Fruit fly (Drosophila melanogaster) whole organism, embryonic: ENCODE measurements around the gene Utx.

Source experiments
- Adf1 ChIP-seq: fragments of 200-800 bp; sonication (Bioruptor generic); IDR thresholded peaks from 2 replicates; pipeline ENCODE4 v1.3.6; 2022; ENCODE audit warnings: missing biosample characterization, missing genetic modification characterization
- Bteb2 ChIP-seq: fragments of 200-800 bp; sonication (Bioruptor generic); optimal IDR thresholded peaks from 2 replicates; lab custom pipeline; 2016; ENCODE audit warnings: missing biosample characterization, missing genetic modification characterization
- CG10267 ChIP-seq: fragments of 200-800 bp; sonication (Bioruptor generic); optimal IDR thresholded peaks from 2 replicates; lab custom pipeline; 2018; ENCODE audit warnings: missing biosample characterization, mild to moderate bottlenecking, missing genetic modification characterization, moderate library complexity
- CG10321 ChIP-seq: fragments of 200-800 bp; sonication (Bioruptor generic); IDR thresholded peaks from 2 replicates; pipeline ENCODE4 v1.3.6; 2022; ENCODE audit warnings: missing biosample characterization, missing genetic modification characterization
- CG10462 ChIP-seq: fragments of 200-800 bp; sonication (Bioruptor generic); optimal IDR thresholded peaks from 2 replicates; lab custom pipeline; 2016; ENCODE audit warnings: missing biosample characterization, missing genetic modification characterization
- CG13624 ChIP-seq: fragments of 200-800 bp; sonication (Bioruptor generic); optimal IDR thresholded peaks from 2 replicates; lab custom pipeline; 2016; ENCODE audit warnings: missing biosample characterization, missing genetic modification characterization
- CG15269 ChIP-seq: fragments of 200-800 bp; sonication (Bioruptor generic); optimal IDR thresholded peaks from 2 replicates; lab custom pipeline; 2018; ENCODE audit warnings: missing biosample characterization, mild to moderate bottlenecking, missing genetic modification characterization, moderate library complexity
- CG16779 ChIP-seq: fragments of 200-800 bp; sonication (Bioruptor generic); IDR thresholded peaks from 2 replicates; pipeline ENCODE4 v1.3.6; 2022; ENCODE audit warnings: missing biosample characterization, missing genetic modification characterization
- CG16813 ChIP-seq: fragments of 200-800 bp; sonication (Bioruptor generic); IDR thresholded peaks from 3 replicates; pipeline ENCODE4 v1.3.6; 2022; ENCODE audit warnings: missing biosample characterization, missing genetic modification characterization; ENCODE audit not compliant: partially characterized antibody
- CG2889 ChIP-seq: fragments of 200-800 bp; sonication (Bioruptor generic); IDR thresholded peaks from 3 replicates; pipeline ENCODE4 v1.3.6; 2022; ENCODE audit warnings: missing biosample characterization, missing genetic modification characterization
- CG30020 ChIP-seq: fragments of 200-800 bp; optimal IDR thresholded peaks from 2 replicates; lab custom pipeline; 2019; ENCODE audit warnings: missing biosample characterization, mild to moderate bottlenecking, missing genetic modification characterization, moderate library complexity
- CG30403 ChIP-seq: fragments of 200-800 bp; sonication (Bioruptor generic); optimal IDR thresholded peaks from 3 replicates; lab custom pipeline; 2016; ENCODE audit warnings: missing biosample characterization, missing genetic modification characterization
- CG3407 ChIP-seq: fragments of 200-800 bp; sonication (Bioruptor generic); optimal IDR thresholded peaks from 2 replicates; lab custom pipeline; 2018; ENCODE audit warnings: missing biosample characterization, mild to moderate bottlenecking, missing genetic modification characterization
- CG4328 ChIP-seq: fragments of 200-800 bp; sonication (Bioruptor generic); optimal IDR thresholded peaks from 3 replicates; lab custom pipeline; 2017; ENCODE audit warnings: missing biosample characterization, missing genetic modification reagents, missing genetic modification characterization
- CG6765 ChIP-seq: fragments of 200-800 bp; sonication (Bioruptor generic); optimal IDR thresholded peaks from 3 replicates; lab custom pipeline; 2017; ENCODE audit warnings: missing biosample characterization, mild to moderate bottlenecking, missing genetic modification characterization
- CG7357 ChIP-seq: fragments of 200-800 bp; sonication (Bioruptor generic); IDR thresholded peaks from 3 replicates; pipeline ENCODE4 v1.3.6; 2022; ENCODE audit warnings: missing biosample characterization, missing genetic modification characterization
- CG8924 ChIP-seq: fragments of 200-800 bp; optimal IDR thresholded peaks from 3 replicates; lab custom pipeline; 2019; ENCODE audit warnings: missing biosample characterization, mild to moderate bottlenecking, missing genetic modification characterization, moderate library complexity
- CG9817 ChIP-seq: fragments of 200-800 bp; sonication (Bioruptor generic); optimal IDR thresholded peaks from 2 replicates; lab custom pipeline; 2018; ENCODE audit warnings: missing biosample characterization, mild to moderate bottlenecking, missing genetic modification characterization, moderate library complexity
- CG9876 ChIP-seq: fragments of 200-800 bp; sonication (Bioruptor generic); optimal IDR thresholded peaks from 2 replicates; lab custom pipeline; 2016; ENCODE audit warnings: missing biosample characterization, missing genetic modification characterization
- CTCF ChIP-seq: fragments of 200-800 bp; sonication (Bioruptor generic); optimal IDR thresholded peaks from 2 replicates; lab custom pipeline; 2017; ENCODE audit warnings: missing biosample characterization, mild to moderate bottlenecking, missing genetic modification characterization, moderate library complexity
- Camta ChIP-seq: fragments of 200-800 bp; sonication (Bioruptor generic); optimal IDR thresholded peaks from 2 replicates; lab custom pipeline; 2016; ENCODE audit warnings: missing biosample characterization, missing genetic modification characterization
- Eip74EF ChIP-seq, 2 experiments: fragments of 200-800 bp in 1 of 2; fragments of >200 bp in 1 of 2; sonication (Bioruptor generic) in 1 of 2; optimal IDR thresholded peaks; 2 replicates each; lab custom pipeline; 2017 to 2019; ENCODE audit warnings: missing biosample characterization in 2 of 2, missing genetic modification characterization in 2 of 2, mild to moderate bottlenecking in 1 of 2, moderate library complexity in 1 of 2
- Kr ChIP-seq: fragments of 200-800 bp; sonication (Bioruptor generic); optimal IDR thresholded peaks from 2 replicates; lab custom pipeline; 2017; ENCODE audit warnings: missing biosample characterization, mild to moderate bottlenecking, missing genetic modification characterization
- Lpt ChIP-seq: fragments of >200 bp; optimal IDR thresholded peaks from 2 replicates; lab custom pipeline; 2018; ENCODE audit warnings: missing biosample characterization, missing genetic modification characterization
- MBD-R2 ChIP-seq: fragments of 200-800 bp; sonication (Bioruptor generic); IDR thresholded peaks from 2 replicates; pipeline ENCODE4 v1.3.6; 2022; ENCODE audit warnings: missing biosample characterization, missing genetic modification characterization
- Meics ChIP-seq: fragments of 200-800 bp; sonication (Bioruptor generic); optimal IDR thresholded peaks from 2 replicates; lab custom pipeline; 2017; ENCODE audit warnings: missing biosample characterization, mild to moderate bottlenecking, missing genetic modification characterization
- NC2α ChIP-seq: fragments of 200-800 bp; sonication (Bioruptor generic); optimal IDR thresholded peaks from 2 replicates; lab custom pipeline; 2016; ENCODE audit warnings: missing biosample characterization, missing genetic modification characterization
- NFAT ChIP-seq: fragments of 200-800 bp; sonication (Bioruptor generic); IDR thresholded peaks from 2 replicates; pipeline ENCODE4 v1.3.6; 2022; ENCODE audit warnings: missing biosample characterization, missing genetic modification characterization
- Neu2 ChIP-seq: fragments of 200-800 bp; sonication (Bioruptor generic); optimal IDR thresholded peaks from 3 replicates; lab custom pipeline; 2016; ENCODE audit warnings: missing biosample characterization, missing genetic modification characterization, borderline replicate concordance
- Nf-YC ChIP-seq: fragments of 200-800 bp; optimal IDR thresholded peaks from 3 replicates; lab custom pipeline; 2019; ENCODE audit warnings: missing biosample characterization, mild to moderate bottlenecking, missing genetic modification characterization, moderate library complexity
- Oli ChIP-seq: fragments of 200-800 bp; sonication (Bioruptor generic); optimal IDR thresholded peaks from 2 replicates; lab custom pipeline; 2018; ENCODE audit warnings: missing biosample characterization, mild to moderate bottlenecking, missing genetic modification characterization, moderate library complexity
- bigmax ChIP-seq: fragments of 200-800 bp; sonication (Bioruptor generic); optimal IDR thresholded peaks from 2 replicates; lab custom pipeline; 2018; ENCODE audit warnings: missing biosample characterization, mild to moderate bottlenecking, missing genetic modification characterization
- cg ChIP-seq: fragments of 200-800 bp; sonication (Bioruptor generic); optimal IDR thresholded peaks from 3 replicates; lab custom pipeline; 2019; ENCODE audit warnings: missing biosample characterization, mild to moderate bottlenecking, missing genetic modification characterization, moderate library complexity
- chinmo ChIP-seq: fragments of 200-800 bp; sonication (Bioruptor generic); IDR thresholded peaks from 4 replicates; pipeline ENCODE4 v1.3.6; 2022; ENCODE audit warnings: missing biosample characterization, missing genetic modification characterization; ENCODE audit not compliant: partially characterized antibody
- crc ChIP-seq: fragments of 200-800 bp; sonication (Bioruptor generic); optimal IDR thresholded peaks from 2 replicates; lab custom pipeline; 2016; ENCODE audit warnings: missing biosample characterization, missing genetic modification characterization
- cwo ChIP-seq: fragments of 200-800 bp; sonication (Bioruptor generic); optimal IDR thresholded peaks from 3 replicates; lab custom pipeline; 2017; ENCODE audit warnings: missing biosample characterization, missing genetic modification characterization, mild to moderate bottlenecking, moderate library complexity, missing genetic modification reagents
- gsb ChIP-seq: fragments of 200-800 bp; sonication (Bioruptor generic); IDR thresholded peaks from 2 replicates; pipeline ENCODE4 v1.3.6; 2022; ENCODE audit warnings: missing biosample characterization, missing genetic modification characterization
- gt ChIP-seq: fragments of 200-800 bp; sonication (Bioruptor generic); IDR thresholded peaks from 2 replicates; pipeline ENCODE4 v1.3.6; 2022; ENCODE audit warnings: missing biosample characterization, missing genetic modification characterization
- h ChIP-seq: fragments of >200 bp; optimal IDR thresholded peaks from 2 replicates; lab custom pipeline; 2017
- insv ChIP-seq, 2 experiments: fragments of 200-800 bp; sonication (Bioruptor generic); optimal IDR thresholded peaks; 3 replicates each; lab custom pipeline; 2016 to 2018; ENCODE audit warnings: missing biosample characterization in 2 of 2, missing genetic modification characterization in 2 of 2
- maf-S ChIP-seq: fragments of 200-800 bp; sonication (Bioruptor generic); optimal IDR thresholded peaks from 2 replicates; lab custom pipeline; 2016; ENCODE audit warnings: missing biosample characterization, missing genetic modification characterization
- nerfin-1 ChIP-seq: fragments of 200-800 bp; sonication (Bioruptor generic); optimal IDR thresholded peaks from 3 replicates; lab custom pipeline; 2019; ENCODE audit warnings: missing biosample characterization, mild to moderate bottlenecking, missing genetic modification characterization, moderate library complexity
- prd ChIP-seq, 3 experiments: fragments of >200 bp in 2 of 3; fragments of 200-800 bp in 1 of 3; sonication (Bioruptor generic) in 1 of 3; optimal IDR thresholded peaks in 2 of 3; IDR thresholded peaks in 1 of 3; 2 replicates in 2 of 3; 3 replicates in 1 of 3; pipeline versions ENCODE4 v1.3.6 to Lab custom; 2017 to 2022; ENCODE audit warnings: missing biosample characterization in 1 of 3, missing genetic modification characterization in 1 of 3
- pros ChIP-seq: fragments of 200-800 bp; sonication (Bioruptor generic); optimal IDR thresholded peaks from 3 replicates; lab custom pipeline; 2019; ENCODE audit warnings: missing biosample characterization, mild to moderate bottlenecking, missing genetic modification characterization, moderate library complexity
- pzg ChIP-seq: fragments of 200-800 bp; sonication (Bioruptor generic); optimal IDR thresholded peaks from 3 replicates; lab custom pipeline; 2018; ENCODE audit warnings: missing biosample characterization, mild to moderate bottlenecking, missing genetic modification characterization, moderate library complexity
- sna ChIP-seq: fragments of 200-800 bp; sonication (Bioruptor generic); IDR thresholded peaks from 2 replicates; pipeline ENCODE4 v1.3.6; 2022; ENCODE audit warnings: missing biosample characterization, missing genetic modification characterization; ENCODE audit not compliant: partially characterized antibody
- sqz ChIP-seq: fragments of 200-800 bp; sonication (Bioruptor generic); optimal IDR thresholded peaks from 3 replicates; lab custom pipeline; 2018; ENCODE audit warnings: missing biosample characterization, mild to moderate bottlenecking, missing genetic modification characterization
- tna ChIP-seq: fragments of 200-800 bp; sonication (Bioruptor generic); IDR thresholded peaks from 2 replicates; pipeline ENCODE4 v1.3.6; 2022; ENCODE audit warnings: missing biosample characterization, missing genetic modification characterization; ENCODE audit not compliant: partially characterized antibody
- toy ChIP-seq: fragments of 200-800 bp; sonication (Bioruptor generic); IDR thresholded peaks from 2 replicates; pipeline ENCODE4 v1.3.6; 2022; ENCODE audit warnings: missing biosample characterization, missing genetic modification characterization
- ttk ChIP-seq: fragments of 200-800 bp; sonication (Bioruptor generic); IDR thresholded peaks from 2 replicates; pipeline ENCODE4 v2.1.2; 2022; ENCODE audit warnings: missing biosample characterization, missing genetic modification characterization
- wor ChIP-seq: fragments of 200-800 bp; sonication (Bioruptor generic); IDR thresholded peaks from 2 replicates; pipeline ENCODE4 v1.3.6; 2022; ENCODE audit warnings: missing biosample characterization, missing genetic modification characterization
- zen ChIP-seq: fragments of 200-800 bp; sonication (Bioruptor generic); optimal IDR thresholded peaks from 3 replicates; lab custom pipeline; 2018; ENCODE audit warnings: missing biosample characterization, mild to moderate bottlenecking, missing genetic modification characterization, moderate library complexity

Gene Utx

dm6 chr2L:10277362-10277761 lies 1.2 kb downstream of the Utx start (continued):
- TF ChIP-seq CG15269 (tag; lab: Kevin White, UChicago) (no peak), CG10462 (GFP tag; lab: Kevin White, UChicago) (no peak), CG30020 (tag; lab: Kevin White, UChicago) (peak; percentile 96), prd (optimal IDR thresholded peaks at IDR 0.05; lab: Kevin White, UChicago) (no peak), prd (GFP tag; IDR thresholded peaks at IDR 0.05; lab: Robert Waterston, UW) (no peak), pros (no peak), gt (GFP tag; lab: Robert Waterston, UW) (no peak), nerfin-1 (no peak), ttk (no peak), Nf-YC (tag; lab: Kevin White, UChicago) (no peak), insv (GFP tag; optimal IDR thresholded peaks at IDR 0.05; lab: Kevin White, UChicago) (no peak), wor (GFP tag; lab: Robert Waterston, UW) (no peak), Camta (GFP tag; lab: Kevin White, UChicago) (no peak), CG30403 (no peak), CG7357 (GFP tag; lab: Robert Waterston, UW) (peak; percentile 93), chinmo (GFP tag; lab: Robert Waterston, UW) (peak; percentile 81; the same call in 1 of the 4 replicates), zen (tag; lab: Kevin White, UChicago) (no peak), h (lab: Kevin White, UChicago) (no peak), Neu2 (GFP tag; lab: Kevin White, UChicago) (no peak), cg (no peak), MBD-R2 (GFP tag; lab: Robert Waterston, UW) (peak; percentile 37; the same call in 1 of the 2 replicates), tna (GFP tag; lab: Robert Waterston, UW) (peak; percentile 89), pzg (peak; percentile 75), CG10267 (tag; lab: Kevin White, UChicago) (peak; percentile 17), sna (GFP tag; lab: Robert Waterston, UW) (peak; percentile 79), CG16779 (no peak), Oli (no peak), crc (GFP tag; lab: Kevin White, UChicago) (no peak), Adf1 (GFP tag; lab: Robert Waterston, UW) (no peak), cwo (GFP tag; lab: Kevin White, UChicago) (no peak), CG8924 (tag; lab: Kevin White, UChicago) (peak; percentile 63), CG13624 (no peak), CTCF (no peak), toy (GFP tag; lab: Robert Waterston, UW) (no peak), CG4328 (GFP tag; lab: Kevin White, UChicago) (no peak), CG9817 (no peak), bigmax (no peak), CG9876 (GFP tag; lab: Kevin White, UChicago) (no peak), Eip74EF (GFP tag; optimal IDR thresholded peaks at IDR 0.05; lab: Kevin White, UChicago) (no peak), Kr (no peak), CG2889 (GFP tag; lab: Robert Waterston, UW) (no peak), Lpt (no peak), CG3407 (GFP tag; lab: Kevin White, UChicago) (no peak), CG16813 (GFP tag; lab: Robert Waterston, UW) (peak; percentile 90), NFAT (GFP tag; lab: Robert Waterston, UW) (no peak), Bteb2 (GFP tag; lab: Kevin White, UChicago) (no peak), Meics (GFP tag; lab: Kevin White, UChicago) (no peak), maf-S (GFP tag; lab: Kevin White, UChicago) (no peak), gsb (no peak), sqz (GFP tag; lab: Kevin White, UChicago) (no peak), NC2α (no peak), CG10321 (GFP tag; lab: Robert Waterston, UW) (no peak), CG6765 (no peak)
